Worm (Caenorhabditis elegans): Measurements from ENCODE around the gene glb-1.

Gene glb-1

DNA sequence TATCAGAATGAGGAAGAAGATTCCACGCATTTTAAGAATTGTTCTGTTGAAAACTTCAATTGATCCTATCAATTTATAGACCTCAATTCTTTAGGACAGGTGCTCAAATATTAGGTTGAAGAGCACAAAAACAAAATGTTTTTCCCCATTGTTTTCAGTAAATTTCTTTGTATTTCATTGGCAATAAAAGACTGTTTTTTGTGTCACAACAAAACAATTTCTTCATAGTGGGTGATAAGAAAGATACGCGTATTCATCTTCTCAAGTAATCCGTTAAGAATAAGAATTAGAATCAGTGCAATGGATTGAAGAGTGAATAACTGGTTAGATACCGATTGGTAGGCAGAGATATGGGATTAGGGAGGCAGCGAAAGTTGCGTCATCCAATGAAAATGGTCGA lies 37.6 kb upstream of the glb-1 start, which contains the start of gene ZK643.6:
ZK643.6 (minus strand) TSS at position 101 of the 400 bp plus-strand sequence.
- TF ChIP-seq ama-1 (optimal IDR thresholded peaks at IDR 0.05): no peak
- TF ChIP-seq pqm-1 (tag; optimal IDR thresholded peaks at IDR 0.05): no peak
- no peak for TF ChIP-seq tbx-2 (tag; optimal IDR thresholded peaks at IDR 0.05)
- TF ChIP-seq aly-2 (tag; optimal IDR thresholded peaks at IDR 0.05): no peak
- TF ChIP-seq mdl-1 (tag; optimal IDR thresholded peaks at IDR 0.05): no peak
- no peak for TF ChIP-seq lin-15B (tag; optimal IDR thresholded peaks at IDR 0.05)
- TF ChIP-seq elt-3 (tag; optimal IDR thresholded peaks at IDR 0.05): no peak
- TF ChIP-seq fkh-10 (GFP tag; optimal IDR thresholded peaks at IDR 0.05): no peak

DNA sequence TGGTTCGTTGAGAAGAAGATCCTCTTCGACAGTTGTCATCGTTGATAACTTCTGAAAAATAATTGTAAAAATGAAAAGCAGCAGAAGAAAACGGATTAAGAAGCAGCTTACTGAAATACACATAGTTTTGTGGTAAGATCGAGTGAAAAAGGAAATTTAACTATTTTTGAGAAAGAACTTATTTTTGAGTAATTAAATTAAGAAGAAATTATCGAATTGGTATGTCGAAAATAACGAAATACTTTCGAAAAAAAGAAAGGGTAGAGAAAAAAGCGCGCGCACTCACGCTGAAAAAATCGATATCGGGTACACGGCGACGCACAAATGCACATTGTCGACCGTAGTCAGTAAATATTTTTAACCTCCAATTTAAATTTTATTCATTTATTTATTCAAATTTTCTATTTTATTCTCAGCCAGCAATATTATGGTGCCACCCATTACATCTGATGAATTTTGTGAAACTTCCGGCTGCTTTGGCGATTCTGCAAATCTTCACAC lies 33.1 kb upstream of the glb-1 start, which contains the start of the genes ZK643.5 and ZK643.2:
ZK643.5 (minus strand) TSS at position 51 of the 501 bp plus-strand sequence.
ZK643.2 (plus strand) TSS at position 395 of the 501 bp plus-strand sequence.
- no peak for TF ChIP-seq egl-27 (tag; optimal IDR thresholded peaks at IDR 0.05)
- no peak for TF ChIP-seq nhr-25 (tag; optimal IDR thresholded peaks at IDR 0.05)
- no peak for TF ChIP-seq ZK546.5 (tag; optimal IDR thresholded peaks at IDR 0.05)
- no peak for TF ChIP-seq ztf-11 (tag; optimal IDR thresholded peaks at IDR 0.05)
- peak; percentile 10 for TF ChIP-seq egl-5 (tag; optimal IDR thresholded peaks at IDR 0.05)
- TF ChIP-seq nhr-11 (tag; optimal IDR thresholded peaks at IDR 0.05): no peak
- peak; percentile 84 for TF ChIP-seq pha-4 (tag; optimal IDR thresholded peaks at IDR 0.05)
- peak; percentile 95 for TF ChIP-seq ceh-28 (tag; optimal IDR thresholded peaks at IDR 0.05)
- no peak for TF ChIP-seq eor-1 (tag; optimal IDR thresholded peaks at IDR 0.05)
- no peak for TF ChIP-seq sea-2 (GFP tag; optimal IDR thresholded peaks at IDR 0.05)
- TF ChIP-seq nhr-28 (tag; optimal IDR thresholded peaks at IDR 0.05): no peak
- TF ChIP-seq nfya-1 (tag; optimal IDR thresholded peaks at IDR 0.05; ENCODE audit: insufficient read depth): peak; percentile 86
- TF ChIP-seq nhr-237 (tag; optimal IDR thresholded peaks at IDR 0.05): no peak
- peak; percentile 48 for TF ChIP-seq lin-15B (tag; optimal IDR thresholded peaks at IDR 0.05)
- no peak for TF ChIP-seq unc-62 (GFP tag; optimal IDR thresholded peaks at IDR 0.05)
- peak; percentile 11 for TF ChIP-seq ceh-82 (tag; optimal IDR thresholded peaks at IDR 0.05)
- peak; percentile 14 for TF ChIP-seq elt-2 (tag; optimal IDR thresholded peaks at IDR 0.05)
- peak; percentile 27 for TF ChIP-seq R02D3.7 (tag; optimal IDR thresholded peaks at IDR 0.05)
- TF ChIP-seq snpc-4 (tag; optimal IDR thresholded peaks at IDR 0.05): peak; percentile 38
- peak; percentile 86 for TF ChIP-seq hmg-11 (tag; optimal IDR thresholded peaks at IDR 0.05)
- TF ChIP-seq elt-3 (tag; optimal IDR thresholded peaks at IDR 0.05): no peak

DNA sequence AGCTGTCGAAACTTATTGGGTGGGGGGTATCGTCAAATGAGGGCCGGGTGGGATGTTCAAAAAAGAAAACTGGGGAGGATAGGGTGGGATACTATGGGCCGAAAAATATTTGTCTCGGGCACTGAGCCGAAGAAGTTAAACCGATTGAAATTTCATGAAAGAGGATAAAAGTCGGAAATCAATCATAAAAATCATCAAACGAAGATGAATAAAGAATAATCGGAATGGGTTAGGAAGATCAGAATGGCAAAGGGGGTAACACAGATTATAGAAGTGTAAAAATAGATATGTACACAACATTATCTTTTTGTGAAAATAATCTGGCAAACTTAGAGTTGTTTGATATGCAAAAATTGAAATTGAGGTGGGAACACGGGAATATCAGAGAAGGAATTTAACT lies 32.4 kb upstream of the glb-1 start:
- TF ChIP-seq ztf-11 (tag; optimal IDR thresholded peaks at IDR 0.05) (no peak), ceh-16 (tag; optimal IDR thresholded peaks at IDR 0.05) (no peak), snpc-4 (tag; optimal IDR thresholded peaks at IDR 0.05) (no peak), nhr-67 (tag; optimal IDR thresholded peaks at IDR 0.05) (no peak), elt-1 (tag; optimal IDR thresholded peaks at IDR 0.05) (no peak), nhr-77 (tag; optimal IDR thresholded peaks at IDR 0.05) (no peak), elt-2 (tag; optimal IDR thresholded peaks at IDR 0.05) (no peak), tbx-2 (tag; optimal IDR thresholded peaks at IDR 0.05) (no peak)

DNA sequence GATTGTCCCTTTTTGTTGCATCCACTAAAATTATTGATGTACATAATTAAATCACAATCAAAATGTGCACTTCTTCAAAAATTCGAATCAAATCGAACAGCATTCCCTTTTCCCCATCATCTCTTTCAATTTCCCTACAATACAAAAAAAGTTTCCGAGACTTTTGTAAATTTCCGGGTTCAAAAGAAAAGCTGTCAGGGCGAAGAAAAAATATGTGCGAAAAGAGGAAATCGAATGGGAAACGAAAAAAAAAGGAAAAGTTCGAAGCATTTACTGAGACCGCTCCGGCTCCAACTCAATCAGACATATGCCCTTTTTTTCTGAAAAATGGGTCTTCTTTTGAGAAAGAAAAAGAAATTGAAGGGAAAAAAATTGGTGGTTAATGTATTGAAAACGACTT lies 26.1 kb upstream of the glb-1 start:
- TF ChIP-seq egl-27 (tag; optimal IDR thresholded peaks at IDR 0.05): no peak
- no peak for TF ChIP-seq elt-2 (tag; optimal IDR thresholded peaks at IDR 0.05)
- TF ChIP-seq nhr-23 (tag; optimal IDR thresholded peaks at IDR 0.05): no peak
- TF ChIP-seq fkh-10 (GFP tag; optimal IDR thresholded peaks at IDR 0.05): peak; percentile 56
- no peak for TF ChIP-seq nhr-76 (tag; optimal IDR thresholded peaks at IDR 0.05)
- TF ChIP-seq lin-15B (tag; optimal IDR thresholded peaks at IDR 0.05): no peak

DNA sequence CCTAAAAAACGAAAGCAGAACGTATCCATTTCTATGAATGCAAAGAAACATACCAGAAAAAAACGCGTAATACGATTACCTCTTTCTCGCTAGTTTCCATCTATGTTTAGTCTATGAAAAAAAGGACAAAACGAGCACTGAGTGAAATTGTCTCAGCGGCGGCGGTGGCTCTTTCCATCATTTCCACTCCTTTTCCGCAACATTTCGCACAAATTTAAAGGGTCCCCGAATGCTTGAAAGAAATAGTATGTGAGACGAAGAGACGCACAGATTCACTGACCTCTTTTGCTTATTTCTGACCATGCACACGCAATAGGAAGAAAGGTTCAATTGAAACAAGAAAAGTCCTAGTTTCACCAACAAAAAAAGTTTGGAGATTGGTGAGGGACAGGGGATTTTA lies 23.2 kb upstream of the glb-1 start:
- TF ChIP-seq nhr-43 (tag; optimal IDR thresholded peaks at IDR 0.05; ENCODE audit: poor library complexity, severe bottlenecking): no peak
- no peak for TF ChIP-seq tbx-2 (tag; optimal IDR thresholded peaks at IDR 0.05)
- TF ChIP-seq ztf-4 (tag; optimal IDR thresholded peaks at IDR 0.05): no peak
- no peak for TF ChIP-seq ceh-82 (tag; optimal IDR thresholded peaks at IDR 0.05)

Measured in whole organism, L3 larva.